Fruit fly (Drosophila melanogaster): ENCODE data around the gene Cpr78Cc.

The Cpr78Cc gene

DNA sequence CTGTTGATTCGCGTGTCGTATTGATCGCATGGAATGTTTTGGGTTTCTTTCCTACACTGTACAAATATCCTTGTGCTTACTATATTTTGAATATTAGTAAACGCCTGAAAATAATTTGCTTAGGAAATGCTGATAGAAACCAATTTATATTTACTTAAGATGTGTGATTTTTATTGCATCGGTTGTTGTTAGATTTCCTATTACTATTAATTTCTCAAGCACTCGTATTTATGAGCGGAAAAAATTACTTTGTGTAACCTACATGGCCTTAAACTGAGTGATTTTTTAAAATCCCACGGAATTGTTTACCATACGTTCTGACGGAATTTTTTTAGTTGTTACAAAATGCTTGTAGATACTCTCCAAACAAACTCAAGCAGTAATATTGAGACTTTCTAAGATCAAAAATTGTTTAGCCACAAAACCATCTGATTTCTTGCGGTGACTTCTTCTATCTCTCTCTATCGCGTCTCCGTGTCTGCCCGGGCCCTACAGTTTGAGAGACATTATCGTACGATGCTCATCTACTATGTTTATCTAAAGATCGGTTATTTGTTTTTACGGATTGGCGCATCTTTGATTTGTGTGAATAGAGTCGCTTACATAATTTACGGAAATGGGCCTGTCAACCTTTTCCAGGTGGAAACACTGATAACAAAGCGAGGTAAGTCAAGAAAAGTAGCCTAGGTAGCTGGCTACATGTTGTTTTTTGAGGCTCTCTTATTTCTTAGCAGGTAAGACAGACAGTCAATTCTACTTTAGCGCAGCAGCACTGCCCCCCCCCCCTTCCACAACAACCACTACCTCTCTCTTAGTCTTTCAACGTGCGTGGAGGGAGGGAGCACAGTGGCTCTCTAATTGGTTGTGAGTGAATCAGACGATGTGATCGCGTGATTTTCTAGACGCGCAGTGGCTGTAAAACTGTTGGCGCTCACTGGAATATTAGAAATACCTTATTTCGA lies 23.8 kb upstream of the Cpr78Cc start (continued):
- TF ChIP-seq tx (GFP tag; optimal IDR thresholded peaks at IDR 0.05) (peak; percentile 43), CG18619 (GFP tag; optimal IDR thresholded peaks at IDR 0.05) (peak; percentile 59), CG7786 (GFP tag; optimal IDR thresholded peaks at IDR 0.05) (peak; percentile 68), tin (GFP tag; optimal IDR thresholded peaks at IDR 0.05) (peak; percentile 32), dm (GFP tag; optimal IDR thresholded peaks at IDR 0.05) (no peak), Gug (GFP tag; IDR thresholded peaks at IDR 0.05) (0 out of 4 replicates have a peak, but pooled peaks have one; percentile 5), CG12391 (tag; optimal IDR thresholded peaks at IDR 0.05) (peak; percentile 72), klu (GFP tag; IDR thresholded peaks at IDR 0.05) (no peak), CG5180 (GFP tag; optimal IDR thresholded peaks at IDR 0.05) (peak; percentile 11), CG13123 (GFP tag; optimal IDR thresholded peaks at IDR 0.05) (no peak), zfh2 (GFP tag; optimal IDR thresholded peaks at IDR 0.05) (peak; percentile 54), CG4820 (GFP tag; optimal IDR thresholded peaks at IDR 0.05) (peak; percentile 40), Mad (GFP tag; optimal IDR thresholded peaks at IDR 0.05) (no peak), CG6254 (GFP tag; optimal IDR thresholded peaks at IDR 0.05) (peak; percentile 53), CG14710 (tag; optimal IDR thresholded peaks at IDR 0.05) (peak; percentile 71), CG30403 (GFP tag; optimal IDR thresholded peaks at IDR 0.05) (peak; percentile 76), lbe (GFP tag; optimal IDR thresholded peaks at IDR 0.05) (no peak), CG1832 (GFP tag; optimal IDR thresholded peaks at IDR 0.05) (no peak), crc (GFP tag; optimal IDR thresholded peaks at IDR 0.05) (peak; percentile 67), CG3281 (GFP tag; optimal IDR thresholded peaks at IDR 0.05) (peak; percentile 59), NC2α (GFP tag; optimal IDR thresholded peaks at IDR 0.05) (no peak), CG3995 (GFP tag; optimal IDR thresholded peaks at IDR 0.05) (peak; percentile 86), CG4424 (GFP tag; optimal IDR thresholded peaks at IDR 0.05) (peak; percentile 52), CG8359 (GFP tag; optimal IDR thresholded peaks at IDR 0.05; ENCODE audit: borderline replicate concordance) (peak; percentile 29), ac (GFP tag; optimal IDR thresholded peaks at IDR 0.05) (peak; percentile 51), HLH4C (GFP tag; IDR thresholded peaks at IDR 0.05; ENCODE audit: partially characterized antibody) (no peak), Dek (tag; optimal IDR thresholded peaks at IDR 0.05) (peak; percentile 11), Oli (tag; optimal IDR thresholded peaks at IDR 0.05) (peak; percentile 78), amos (GFP tag; IDR thresholded peaks at IDR 0.05; ENCODE audit: partially characterized antibody) (0 out of 2 replicates have a peak, but pooled peaks have one; percentile 22), CG31441 (GFP tag; IDR thresholded peaks at IDR 0.05) (peak; percentile 67; the same call in 1 of the 2 replicates), Ssrp (tag; optimal IDR thresholded peaks at IDR 0.05) (peak; percentile 68), CG11504 (tag; optimal IDR thresholded peaks at IDR 0.05) (peak; percentile 82), Awh (GFP tag; IDR thresholded peaks at IDR 0.05) (no peak), tna (GFP tag; IDR thresholded peaks at IDR 0.05; ENCODE audit: partially characterized antibody) (no peak), stwl (tag; optimal IDR thresholded peaks at IDR 0.05) (no peak), pita (GFP tag; optimal IDR thresholded peaks at IDR 0.05) (no peak), Gsc (GFP tag; IDR thresholded peaks at IDR 0.05) (no peak), zen2 (GFP tag; IDR thresholded peaks at IDR 0.05; ENCODE audit: partially characterized antibody) (no peak), wdn (GFP tag; IDR thresholded peaks at IDR 0.05) (no peak), bigmax (GFP tag; optimal IDR thresholded peaks at IDR 0.05) (no peak), Dbx (GFP tag; IDR thresholded peaks at IDR 0.05) (no peak; the same call in 2 of the 3 replicates), hbn (GFP tag; IDR thresholded peaks at IDR 0.05; ENCODE audit: partially characterized antibody) (no peak), CG1602 (GFP tag; optimal IDR thresholded peaks at IDR 0.05) (peak; percentile 44), sens (GFP tag) (peak; percentile 96), Mrtf (GFP tag; IDR thresholded peaks at IDR 0.05) (0 out of 3 replicates have a peak, but pooled peaks have one; percentile 30), CG16813 (GFP tag; IDR thresholded peaks at IDR 0.05; ENCODE audit: partially characterized antibody) (no peak), Hr78 (GFP tag; optimal IDR thresholded peaks at IDR 0.05) (no peak)
